Worm (Caenorhabditis elegans) whole organism, young adult: ENCODE results near the gene ify-1.

Experiments
- F10E7.11 ChIP-seq: sonication (generic microtip); optimal IDR thresholded peaks from 2 replicates; lab custom pipeline; 2017; ENCODE audit warnings: mild to moderate bottlenecking, missing genetic modification characterization, moderate library complexity, missing compliant biosample characterization
- F23B12.7 ChIP-seq: sonication (generic microtip); optimal IDR thresholded peaks from 2 replicates; lab custom pipeline; 2017; ENCODE audit warnings: missing genetic modification characterization, mild to moderate bottlenecking, missing compliant biosample characterization, antibody characterized with exemption, moderate library complexity; ENCODE audit not compliant: insufficient read depth
- F33H1.4 ChIP-seq: fragments of 200-800 bp; sonication (Bioruptor generic); IDR thresholded peaks from 2 replicates; pipeline ENCODE4 v1.3.6; 2022; ENCODE audit warnings: missing genetic modification reagents, missing genetic modification characterization, missing compliant biosample characterization
- F55B11.4 ChIP-seq: sonication (generic microtip); optimal IDR thresholded peaks from 2 replicates; lab custom pipeline; 2016; ENCODE audit warnings: missing compliant biosample characterization, missing genetic modification characterization, borderline replicate concordance; ENCODE audit not compliant: insufficient read depth
- F57C9.4 ChIP-seq: sonication (generic microtip); optimal IDR thresholded peaks from 2 replicates; lab custom pipeline; 2017; ENCODE audit warnings: mild to moderate bottlenecking, missing genetic modification characterization, missing compliant biosample characterization
- Y67H2A.10 ChIP-seq: fragments of 200-800 bp; sonication (Bioruptor generic); conservative IDR thresholded peaks from 2 replicates; pipeline ENCODE4 v1.3.6; 2022; ENCODE audit warnings: missing genetic modification reagents, missing genetic modification characterization, missing compliant biosample characterization
- Y79H2A.3 ChIP-seq: fragments of 200-800 bp; sonication (Bioruptor generic); conservative IDR thresholded peaks from 2 replicates; pipeline ENCODE4 v1.3.6; 2022; ENCODE audit warnings: missing genetic modification reagents, missing genetic modification characterization, missing compliant biosample characterization
- Y95B8A.8 ChIP-seq: fragments of 200-800 bp; sonication (Bioruptor generic); IDR thresholded peaks from 2 replicates; pipeline ENCODE4 v1.3.6; 2022; ENCODE audit warnings: missing genetic modification reagents, missing genetic modification characterization, missing compliant biosample characterization
- ZK185.1 ChIP-seq: sonication (generic microtip); optimal IDR thresholded peaks from 2 replicates; lab custom pipeline; 2016; ENCODE audit warnings: mild to moderate bottlenecking, missing genetic modification characterization, missing compliant biosample characterization; ENCODE audit not compliant: poor library complexity, severe bottlenecking
- akir-1 ChIP-seq: fragments of 200-800 bp; sonication (Bioruptor generic); optimal IDR thresholded peaks from 2 replicates; lab custom pipeline; 2018; ENCODE audit warnings: mild to moderate bottlenecking, missing genetic modification characterization, moderate library complexity, missing compliant biosample characterization
- ama-1 ChIP-seq, 3 experiments: fragments of 150-350 bp in 1 of 3; sonication (generic microtip) in 2 of 3; optimal IDR thresholded peaks; 2 replicates each; lab custom pipeline; 2014 to 2018; ENCODE audit warnings: missing biosample characterization in 2 of 3, missing genetic modification characterization in 2 of 3, missing genetic modification reagents in 2 of 3
- atf-7 ChIP-seq: sonication (generic microtip); optimal IDR thresholded peaks from 2 replicates; lab custom pipeline; 2017; ENCODE audit warnings: mild to moderate bottlenecking, missing genetic modification characterization, missing compliant biosample characterization
- attf-3 ChIP-seq: fragments of 200-800 bp; sonication (Bioruptor generic); conservative IDR thresholded peaks from 2 replicates; pipeline ENCODE4 v1.3.6; 2022; ENCODE audit warnings: missing genetic modification reagents, missing genetic modification characterization, missing compliant biosample characterization
- attf-6 ChIP-seq: fragments of 200-800 bp; sonication (Bioruptor generic); IDR thresholded peaks from 2 replicates; pipeline ENCODE4 v1.3.6; 2022; ENCODE audit warnings: missing genetic modification reagents, missing genetic modification characterization, missing compliant biosample characterization
- ccch-3 ChIP-seq: fragments of 200-800 bp; sonication (Bioruptor generic); optimal IDR thresholded peaks from 2 replicates; lab custom pipeline; 2018; ENCODE audit warnings: mild to moderate bottlenecking, missing genetic modification characterization, missing compliant biosample characterization
- ceh-100 ChIP-seq: fragments of 200-800 bp; sonication (Bioruptor generic); IDR thresholded peaks from 2 replicates; pipeline ENCODE4 v1.3.6; 2022; ENCODE audit warnings: missing genetic modification reagents, missing genetic modification characterization, missing compliant biosample characterization
- ceh-27 ChIP-seq: fragments of 200-800 bp; sonication (Bioruptor generic); optimal IDR thresholded peaks from 2 replicates; lab custom pipeline; 2018; ENCODE audit warnings: mild to moderate bottlenecking, missing genetic modification characterization, moderate library complexity, missing compliant biosample characterization
- ceh-79 ChIP-seq: sonication (generic microtip); optimal IDR thresholded peaks from 2 replicates; lab custom pipeline; 2017; ENCODE audit warnings: mild to moderate bottlenecking, missing genetic modification characterization, missing compliant biosample characterization
- efl-1 ChIP-seq: fragments of 150-350 bp; optimal IDR thresholded peaks from 2 replicates; lab custom pipeline; 2014; ENCODE audit warnings: missing biosample characterization, missing genetic modification reagents, missing genetic modification characterization
- hlh-26 ChIP-seq: fragments of 200-800 bp; sonication (Bioruptor generic); conservative IDR thresholded peaks from 2 replicates; pipeline ENCODE4 v1.3.6; 2022; ENCODE audit warnings: missing genetic modification reagents, missing genetic modification characterization, missing compliant biosample characterization
- hrde-1 ChIP-seq: sonication (generic microtip); optimal IDR thresholded peaks from 2 replicates; lab custom pipeline; 2016; ENCODE audit warnings: missing genetic modification characterization, mild to moderate bottlenecking, missing compliant biosample characterization, moderate library complexity, missing genotype, missing genetic modification reagents, borderline replicate concordance
- let-607 ChIP-seq, 2 experiments: fragments of 200-800 bp in 1 of 2; sonication (Bioruptor generic) in 1 of 2; sonication (generic microtip) in 1 of 2; optimal IDR thresholded peaks; 2 replicates each; lab custom pipeline; 2016 to 2018; ENCODE audit warnings: mild to moderate bottlenecking in 2 of 2, missing compliant biosample characterization in 2 of 2, missing genetic modification characterization in 2 of 2, moderate library complexity in 2 of 2, missing genotype in 1 of 2
- lin-40 ChIP-seq: sonication (generic microtip); optimal IDR thresholded peaks from 2 replicates; lab custom pipeline; 2016; ENCODE audit warnings: missing genetic modification characterization, mild to moderate bottlenecking, missing compliant biosample characterization, missing genotype, missing genetic modification reagents
- lir-1 ChIP-seq: fragments of 200-800 bp; sonication (Bioruptor generic); conservative IDR thresholded peaks from 2 replicates; pipeline ENCODE4 v1.3.6; 2022; ENCODE audit warnings: missing genetic modification reagents, missing genetic modification characterization, missing compliant biosample characterization
- lsl-1 ChIP-seq: fragments of 200-800 bp; sonication (Bioruptor generic); optimal IDR thresholded peaks from 2 replicates; lab custom pipeline; 2018; ENCODE audit warnings: mild to moderate bottlenecking, missing genetic modification characterization, moderate library complexity, missing compliant biosample characterization
- madf-10 ChIP-seq: sonication (generic microtip); optimal IDR thresholded peaks from 2 replicates; lab custom pipeline; 2016; ENCODE audit warnings: mild to moderate bottlenecking, missing genetic modification characterization, missing compliant biosample characterization
- madf-3 ChIP-seq: fragments of 200-800 bp; sonication (Bioruptor generic); IDR thresholded peaks from 2 replicates; pipeline ENCODE4 v1.3.6; 2022; ENCODE audit warnings: missing genetic modification reagents, missing genetic modification characterization, missing compliant biosample characterization
- madf-6 ChIP-seq: fragments of 200-800 bp; sonication (Bioruptor generic); IDR thresholded peaks from 2 replicates; pipeline ENCODE4 v1.3.6; 2022; ENCODE audit warnings: missing genetic modification reagents, missing genetic modification characterization, missing compliant biosample characterization
- mcd-1 ChIP-seq: fragments of 200-800 bp; sonication (Bioruptor generic); IDR thresholded peaks from 2 replicates; pipeline ENCODE4 v1.3.6; 2022; ENCODE audit warnings: missing genetic modification reagents, missing genetic modification characterization, missing compliant biosample characterization
- mes-4 ChIP-seq: sonication (generic microtip); optimal IDR thresholded peaks from 2 replicates; lab custom pipeline; 2016; ENCODE audit warnings: missing genotype, missing genetic modification characterization, missing compliant biosample characterization
- mxl-1 ChIP-seq: sonication (generic microtip); optimal IDR thresholded peaks from 2 replicates; lab custom pipeline; 2016; ENCODE audit warnings: missing genetic modification characterization, missing compliant biosample characterization
- nfyb-1 ChIP-seq: fragments of 200-800 bp; sonication (Bioruptor generic); IDR thresholded peaks from 2 replicates; pipeline ENCODE4 v1.3.6; 2022; ENCODE audit warnings: missing genetic modification reagents, missing genetic modification characterization, missing compliant biosample characterization
- nhr-80 ChIP-seq: sonication (generic microtip); optimal IDR thresholded peaks from 2 replicates; lab custom pipeline; 2016; ENCODE audit warnings: missing genetic modification characterization, missing compliant biosample characterization
- snpc-3.4 ChIP-seq: sonication (generic microtip); optimal IDR thresholded peaks from 2 replicates; lab custom pipeline; 2017; ENCODE audit warnings: missing genetic modification characterization, mild to moderate bottlenecking, missing compliant biosample characterization, antibody characterized with exemption, moderate library complexity, missing genotype, missing genetic modification reagents
- tbx-9 ChIP-seq: sonication (generic microtip); optimal IDR thresholded peaks from 2 replicates; lab custom pipeline; 2016; ENCODE audit warnings: borderline replicate concordance, missing genetic modification characterization, inconsistent platforms, missing compliant biosample characterization
- unc-130 ChIP-seq: sonication (generic microtip); optimal IDR thresholded peaks from 2 replicates; lab custom pipeline; 2016; ENCODE audit warnings: missing genetic modification reagents, missing genetic modification characterization, missing compliant biosample characterization
- unc-62 ChIP-seq: fragments of 150-350 bp; optimal IDR thresholded peaks from 2 replicates; lab custom pipeline; 2014; ENCODE audit warnings: missing biosample characterization, missing genetic modification reagents, missing genetic modification characterization
- zim-3 ChIP-seq: sonication (generic microtip); optimal IDR thresholded peaks from 2 replicates; lab custom pipeline; 2017; ENCODE audit warnings: mild to moderate bottlenecking, missing genetic modification characterization, moderate library complexity, missing compliant biosample characterization
- ztf-26 ChIP-seq: sonication (generic microtip); optimal IDR thresholded peaks from 2 replicates; lab custom pipeline; 2017; ENCODE audit warnings: missing genetic modification characterization, missing compliant biosample characterization

ify-1 gene

DNA sequence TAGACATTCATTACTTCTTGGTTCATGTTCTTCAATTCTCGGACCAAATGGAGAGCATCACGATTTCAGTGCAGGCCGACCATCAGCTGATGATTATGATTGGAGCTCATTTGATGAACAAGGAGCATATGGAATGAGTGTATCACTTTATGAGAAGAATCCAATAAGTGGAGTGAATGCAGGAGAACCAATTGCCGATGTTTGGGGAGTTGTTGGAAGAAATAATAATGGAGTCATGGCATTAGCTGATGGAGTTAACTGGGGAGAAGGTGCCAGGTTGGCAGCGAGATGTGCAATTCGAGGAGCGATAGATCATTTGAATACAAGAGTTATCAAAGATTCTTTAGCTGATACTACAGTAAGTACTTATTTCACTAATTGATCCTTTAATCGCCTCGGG is 4.2 kb downstream of the ify-1 start:
- no peak for TF ChIP-seq nhr-80 (tag; lab: Kevin White, UChicago)
- no peak for TF ChIP-seq F33H1.4
- TF ChIP-seq Y79H2A.3 (GFP tag; lab: Robert Waterston, UW) = no peak
- TF ChIP-seq unc-62 (GFP tag; lab: Kevin White, UChicago) = no peak
- TF ChIP-seq snpc-3.4 (tag; lab: Kevin White, UChicago) = no peak
- no peak for TF ChIP-seq tbx-9 (tag; lab: Kevin White, UChicago)
- no peak for TF ChIP-seq lir-1 (GFP tag; lab: Robert Waterston, UW)
- no peak for TF ChIP-seq mxl-1
- no peak for TF ChIP-seq ceh-79 (tag; lab: Kevin White, UChicago)
- no peak for TF ChIP-seq efl-1 (GFP tag; lab: Kevin White, UChicago)
- TF ChIP-seq F57C9.4 (tag; lab: Kevin White, UChicago) = no peak
- no peak for TF ChIP-seq unc-130
- TF ChIP-seq mes-4 = no peak
- TF ChIP-seq hrde-1 = no peak
- no peak for TF ChIP-seq attf-3 (GFP tag; lab: Robert Waterston, UW)
- no peak for TF ChIP-seq madf-3 (GFP tag; lab: Robert Waterston, UW)
- TF ChIP-seq madf-10 = no peak

DNA sequence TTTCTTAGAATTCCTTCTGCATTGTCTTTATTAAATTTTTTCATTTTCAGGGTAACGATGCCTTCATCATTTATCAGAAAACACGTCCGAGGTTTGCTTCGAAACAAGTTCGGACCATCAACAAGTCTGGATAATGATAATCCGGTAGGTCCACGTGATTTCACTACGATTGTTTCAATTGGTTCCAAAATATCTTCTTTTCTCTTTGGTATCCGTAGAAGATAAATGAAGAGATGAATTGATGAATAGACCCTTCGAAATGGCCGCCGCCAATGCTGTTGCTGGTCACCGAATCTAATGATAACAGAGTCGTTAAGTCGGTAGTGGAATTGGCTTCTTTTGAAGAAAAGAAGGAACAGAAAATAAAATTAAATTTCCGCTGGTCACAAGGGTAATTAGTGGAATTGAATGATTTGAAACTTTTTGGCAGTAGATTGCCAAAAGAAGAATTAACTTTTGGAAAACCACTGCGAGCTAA is 5.1 kb downstream of the ify-1 start, which contains the start of gene F33G12.6:
TSS of gene F33G12.6 (plus strand) at position 51 of the 478 bp plus-strand sequence.
- TF ChIP-seq ztf-26 (tag; lab: Kevin White, UChicago) (no peak), Y67H2A.10 (GFP tag; lab: Robert Waterston, UW) (no peak), F23B12.7 (tag; lab: Kevin White, UChicago) (no peak), zim-3 (tag; lab: Kevin White, UChicago) (no peak), F10E7.11 (tag; lab: Kevin White, UChicago) (no peak), atf-7 (tag; lab: Kevin White, UChicago) (no peak), hrde-1 (no peak), mcd-1 (GFP tag; lab: Robert Waterston, UW) (no peak), Y79H2A.3 (GFP tag; lab: Robert Waterston, UW) (no peak), Y95B8A.8 (GFP tag; lab: Robert Waterston, UW) (no peak), madf-10 (no peak), hlh-26 (GFP tag; lab: Robert Waterston, UW) (no peak), ZK185.1 (no peak), let-607 (tag; optimal IDR thresholded peaks at IDR 0.05; lab: Kevin White, UChicago) (no peak), ama-1 (optimal IDR thresholded peaks at IDR 0.05; lab: Kevin White, UChicago) (no peak), ama-1 (GFP tag; optimal IDR thresholded peaks at IDR 0.05; lab: Kevin White, UChicago) (no peak), akir-1 (GFP tag; lab: Kevin White, UChicago) (no peak), madf-6 (GFP tag; lab: Robert Waterston, UW) (no peak), mes-4 (no peak), F55B11.4 (tag; lab: Kevin White, UChicago) (no peak)

DNA sequence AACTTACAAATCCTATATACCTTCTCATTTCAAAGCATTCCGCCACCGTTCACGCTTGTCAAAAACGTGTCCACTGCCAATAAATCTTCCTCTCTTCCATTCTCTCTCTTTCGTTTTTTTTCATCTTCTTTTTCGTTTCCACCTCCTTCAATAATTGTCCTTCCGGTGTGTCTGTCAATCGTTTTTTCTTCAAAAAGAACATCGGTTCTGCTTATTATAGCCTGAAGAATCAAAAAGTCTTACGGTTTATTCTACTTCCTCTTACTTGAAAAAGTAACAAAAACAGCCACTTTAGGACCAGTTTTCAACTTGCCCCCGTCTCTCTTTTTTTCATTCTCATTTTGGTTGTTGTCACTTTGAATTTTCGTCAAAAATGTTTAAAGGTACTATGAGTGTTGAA is 5.7 kb downstream of the ify-1 start:
- TF ChIP-seq attf-6 (GFP tag; lab: Robert Waterston, UW) = no peak
- TF ChIP-seq lsl-1 = no peak
- peak; percentile 47 for TF ChIP-seq ceh-27 (GFP tag; lab: Kevin White, UChicago)
- TF ChIP-seq ceh-100 (GFP tag; lab: Robert Waterston, UW) = no peak
- TF ChIP-seq lin-40 (tag; lab: Kevin White, UChicago) = peak; percentile 45
- TF ChIP-seq unc-62 (GFP tag; lab: Kevin White, UChicago) = peak; percentile 37
- TF ChIP-seq ccch-3 = no peak
- TF ChIP-seq snpc-3.4 (tag; lab: Kevin White, UChicago) = no peak
- no peak for TF ChIP-seq nfyb-1 (GFP tag; lab: Robert Waterston, UW)
- TF ChIP-seq, all 124 proteins: peak for 3
